Worm (Caenorhabditis elegans): ENCODE results near the gene C10E2.1.
A peak's percentile ranks its signal among the peaks of the same experiment; 100 is the strongest.

The C10E2.1 gene

DNA sequence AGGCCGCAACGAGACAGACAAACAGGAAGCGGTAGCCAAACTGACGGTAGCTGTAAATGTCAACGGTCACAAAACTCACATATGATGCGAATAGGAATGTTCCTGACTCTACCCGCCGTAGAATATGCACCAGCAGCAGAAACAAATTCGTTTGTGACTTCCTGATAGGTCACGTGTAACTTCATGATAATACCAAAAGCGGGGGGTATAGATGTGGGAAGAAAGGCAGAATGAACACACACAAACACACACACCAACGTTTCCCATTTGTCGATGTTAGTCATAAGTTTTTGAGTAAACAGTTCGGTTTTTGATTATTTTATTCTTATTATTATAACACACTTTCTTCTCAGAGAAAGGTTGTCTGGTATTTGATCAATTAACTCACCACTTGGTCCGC is 50.5 kb downstream of the C10E2.1 start:
- TF ChIP-seq hlh-1 (tag; optimal IDR thresholded peaks at IDR 0.05), result no peak
- TF ChIP-seq elt-1 (tag; optimal IDR thresholded peaks at IDR 0.05; ENCODE audit: borderline replicate concordance, insufficient read depth), result no peak

DNA sequence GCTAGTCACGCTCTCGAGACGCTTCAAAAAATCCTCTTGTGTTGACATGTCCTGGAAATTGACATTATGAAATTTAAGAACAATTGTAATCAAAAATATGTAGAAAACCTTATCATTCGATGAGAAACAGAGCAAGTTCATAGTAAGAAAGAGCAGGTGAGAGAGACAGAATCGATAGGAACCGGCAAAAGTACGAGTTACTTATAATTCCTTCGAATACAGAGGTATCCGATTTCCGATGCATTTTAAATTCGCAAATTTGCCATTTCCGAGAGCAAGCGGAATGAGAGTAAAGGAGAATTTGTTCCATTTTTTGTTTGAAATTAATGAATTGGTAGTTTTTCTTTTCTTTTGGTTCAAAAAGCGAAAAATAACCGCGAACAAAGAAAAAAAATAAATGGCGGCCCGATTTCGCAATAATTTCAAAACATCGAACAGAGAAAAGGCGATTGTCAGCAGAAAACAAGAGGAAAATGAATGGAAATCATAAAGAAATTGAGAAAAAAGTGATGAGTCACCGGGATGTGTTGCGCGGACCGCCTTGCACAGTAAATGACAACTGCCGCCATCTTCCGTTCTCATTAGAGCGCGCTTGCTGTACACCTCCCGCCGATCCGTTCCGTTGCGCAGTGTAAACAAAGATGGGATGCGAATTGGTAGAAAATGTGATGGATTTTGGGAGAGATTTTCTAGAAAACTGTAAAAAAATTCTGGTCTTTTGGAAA is 51.1 kb downstream of the C10E2.1 start, which contains the start of gene cas-1:
TSS of gene cas-1 (minus strand) at position 51 of the 725 bp plus-strand sequence.
- peak; percentile 56 for TF ChIP-seq mep-1 (tag; optimal IDR thresholded peaks at IDR 0.05)
- peak; percentile 81 for TF ChIP-seq pha-4 (tag; optimal IDR thresholded peaks at IDR 0.05)
- TF ChIP-seq hlh-1 (tag; optimal IDR thresholded peaks at IDR 0.05), result peak; percentile 84
- TF ChIP-seq lin-13 (tag; optimal IDR thresholded peaks at IDR 0.05), result peak; percentile 70
- TF ChIP-seq ceh-43 (GFP tag; optimal IDR thresholded peaks at IDR 0.05), result no peak
- TF ChIP-seq bed-3 (GFP tag; optimal IDR thresholded peaks at IDR 0.05), result no peak

DNA sequence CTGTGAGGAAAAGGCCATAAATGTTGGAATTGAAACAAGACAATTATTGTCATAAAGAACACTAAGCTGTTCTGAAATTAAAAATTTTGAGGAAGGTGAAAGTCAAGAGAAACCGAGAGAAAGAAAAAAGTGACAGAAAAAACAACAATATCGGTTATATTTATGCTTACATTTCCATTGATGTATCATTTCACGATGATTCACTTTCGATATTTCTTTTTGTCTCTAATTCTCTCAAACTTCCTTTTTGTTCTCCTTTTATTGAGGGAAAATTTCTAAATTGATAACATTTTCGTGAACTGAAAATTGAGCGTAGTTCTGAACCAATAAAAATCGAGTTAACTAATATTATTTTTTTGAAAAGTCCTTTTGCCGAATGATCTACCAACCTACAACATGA is 52.3 kb downstream of the C10E2.1 start:
- TF ChIP-seq lin-13 (tag; optimal IDR thresholded peaks at IDR 0.05) (no peak), elt-1 (tag; optimal IDR thresholded peaks at IDR 0.05; ENCODE audit: borderline replicate concordance, insufficient read depth) (no peak), blmp-1 (tag; optimal IDR thresholded peaks at IDR 0.05) (peak; percentile 54), sptf-1 (tag; optimal IDR thresholded peaks at IDR 0.05) (no peak), nhr-12 (tag; optimal IDR thresholded peaks at IDR 0.05) (no peak)

DNA sequence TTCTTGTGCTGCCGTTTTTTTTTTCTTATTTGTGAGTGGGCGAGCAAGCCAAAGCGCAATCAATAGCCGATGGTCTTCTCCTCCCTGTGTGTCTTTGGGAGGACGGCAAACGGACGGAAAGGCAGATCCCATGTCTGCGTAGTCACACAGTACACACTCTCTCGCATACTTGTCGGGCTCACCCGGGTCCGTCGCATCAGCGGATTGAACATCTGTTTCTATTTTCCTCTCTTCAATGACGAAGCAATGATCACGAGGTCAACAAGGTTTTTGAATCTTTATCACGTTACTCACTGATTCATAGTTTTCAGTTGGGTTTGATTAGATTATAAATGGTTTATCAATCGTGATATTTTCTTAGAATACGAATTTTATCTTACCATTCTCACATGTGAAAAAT is 52.9 kb downstream of the C10E2.1 start:
- TF ChIP-seq unc-62 (GFP tag; optimal IDR thresholded peaks at IDR 0.05), result peak; percentile 10
- peak; percentile 5 for TF ChIP-seq unc-120 (tag; optimal IDR thresholded peaks at IDR 0.05; ENCODE audit: poor library complexity, severe bottlenecking)
- no peak for TF ChIP-seq snpc-4 (tag; optimal IDR thresholded peaks at IDR 0.05)
- TF ChIP-seq cnd-1 (tag; optimal IDR thresholded peaks at IDR 0.05), result peak; percentile 68
- no peak for TF ChIP-seq mab-5 (tag; optimal IDR thresholded peaks at IDR 0.05)
- TF ChIP-seq mep-1 (tag; optimal IDR thresholded peaks at IDR 0.05), result peak; percentile 11
- no peak for TF ChIP-seq tbx-8 (GFP tag; optimal IDR thresholded peaks at IDR 0.05)
- TF ChIP-seq lin-32 (GFP tag; optimal IDR thresholded peaks at IDR 0.05), result peak; percentile 24
- no peak for TF ChIP-seq ceh-43 (GFP tag; optimal IDR thresholded peaks at IDR 0.05)
- peak; percentile 77 for TF ChIP-seq hlh-1 (tag; optimal IDR thresholded peaks at IDR 0.05)
- TF ChIP-seq blmp-1 (tag; optimal IDR thresholded peaks at IDR 0.05), result no peak

All from whole organism, mixed stage, embryonic.